In genomic region chrX:10889955-10890617, dm6 we compare ENCODE assay signal across 3 fruit fly cellular contexts.
TF ChIP-seq lines count a peak whose summit lies in the region.

No protein-coding gene starts in this region.

TF ChIP-seq in whole organism, adult, 20 proteins besides CTCF, POLR2A, EP300 and RAD21:
- TF ChIP-seq cic (GFP tag; optimal IDR thresholded peaks at IDR 0.05; lab: Kevin White, UChicago) (no peak), tj (GFP tag; optimal IDR thresholded peaks at IDR 0.05; lab: Kevin White, UChicago) (no peak), toe (GFP tag; optimal IDR thresholded peaks at IDR 0.05; lab: Kevin White, UChicago) (no peak), CG14711 (tag; optimal IDR thresholded peaks at IDR 0.05; lab: Kevin White, UChicago) (peak; percentile 9), bab1 (GFP tag; optimal IDR thresholded peaks at IDR 0.05; lab: Kevin White, UChicago) (peak; percentile 49), Mnt (GFP tag; optimal IDR thresholded peaks at IDR 0.05; lab: Kevin White, UChicago) (peak; percentile 25), pad (GFP tag; optimal IDR thresholded peaks at IDR 0.05; lab: Kevin White, UChicago) (no peak), CG1620 (GFP tag; optimal IDR thresholded peaks at IDR 0.05; lab: Kevin White, UChicago) (no peak), CG7101 (tag; optimal IDR thresholded peaks at IDR 0.05; lab: Kevin White, UChicago) (peak; percentile 7)

TF ChIP-seq in whole organism, prepupa, 60 proteins besides CTCF, POLR2A, EP300 and RAD21:
- TF ChIP-seq Eip78C (GFP tag; lab: Kevin White, UChicago) (peak; percentile 60), svp (GFP tag; lab: Kevin White, UChicago) (peak; percentile 97), vri (GFP tag; optimal IDR thresholded peaks at IDR 0.05; lab: Kevin White, UChicago) (peak; percentile 3), Met (GFP tag; optimal IDR thresholded peaks at IDR 0.05; lab: Kevin White, UChicago) (peak; percentile 8), topi (GFP tag; optimal IDR thresholded peaks at IDR 0.05; lab: Kevin White, UChicago) (peak; percentile 12), spab (GFP tag; optimal IDR thresholded peaks at IDR 0.05; lab: Kevin White, UChicago) (no peak), esn (GFP tag; optimal IDR thresholded peaks at IDR 0.05; lab: Kevin White, UChicago) (peak; percentile 14), CG4318 (GFP tag; optimal IDR thresholded peaks at IDR 0.05; lab: Kevin White, UChicago) (no peak)

TF ChIP-seq in whole organism, wandering third instar larva, 38 proteins besides CTCF, POLR2A, EP300 and RAD21:
- TF ChIP-seq Hr83 (GFP tag; optimal IDR thresholded peaks at IDR 0.05; lab: Kevin White, UChicago; ENCODE audit: poor library complexity, severe bottlenecking) = no peak
- no peak for TF ChIP-seq Hnf4 (GFP tag; optimal IDR thresholded peaks at IDR 0.05; lab: Kevin White, UChicago)
- no peak for TF ChIP-seq Abd-B (GFP tag; optimal IDR thresholded peaks at IDR 0.05; lab: Kevin White, UChicago)
- TF ChIP-seq Myc (optimal IDR thresholded peaks at IDR 0.05; lab: Kevin White, UChicago) = no peak
- TF ChIP-seq CG32264 (GFP tag; optimal IDR thresholded peaks at IDR 0.05; lab: Kevin White, UChicago) = no peak
- no peak for TF ChIP-seq dsf (GFP tag; optimal IDR thresholded peaks at IDR 0.05; lab: Kevin White, UChicago; ENCODE audit: borderline replicate concordance)
- TF ChIP-seq dl (GFP tag; optimal IDR thresholded peaks at IDR 0.05; lab: Kevin White, UChicago; ENCODE audit: insufficient read depth in 1 of 2, partially characterized antibody in 2 of 2) = no peak
- TF ChIP-seq psq (GFP tag; optimal IDR thresholded peaks at IDR 0.05; lab: Kevin White, UChicago) = no peak
- peak; percentile 35 for TF ChIP-seq ey (GFP tag; optimal IDR thresholded peaks at IDR 0.05; lab: Kevin White, UChicago)
- no peak for TF ChIP-seq Sp1 (GFP tag; optimal IDR thresholded peaks at IDR 0.05; lab: Kevin White, UChicago)
- no peak for TF ChIP-seq Jra (GFP tag; optimal IDR thresholded peaks at IDR 0.05; lab: Kevin White, UChicago)
- peak; percentile 53 for TF ChIP-seq rgr (GFP tag; optimal IDR thresholded peaks at IDR 0.05; lab: Kevin White, UChicago)
- peak in 1 of 2 experiments; percentile 34 for TF ChIP-seq foxo (GFP tag; optimal IDR thresholded peaks at IDR 0.05; lab: Kevin White, UChicago)
- no peak for TF ChIP-seq sv (GFP tag; optimal IDR thresholded peaks at IDR 0.05; lab: Kevin White, UChicago)
- no peak for TF ChIP-seq CG9705 (GFP tag; optimal IDR thresholded peaks at IDR 0.05; lab: Kevin White, UChicago)
- no peak for TF ChIP-seq tai (GFP tag; optimal IDR thresholded peaks at IDR 0.05; lab: Kevin White, UChicago)
- no peak for TF ChIP-seq Mio (GFP tag; optimal IDR thresholded peaks at IDR 0.05; lab: Kevin White, UChicago)
- no peak for TF ChIP-seq brk (GFP tag; optimal IDR thresholded peaks at IDR 0.05; lab: Kevin White, UChicago)
- TF ChIP-seq Hr78 (GFP tag; optimal IDR thresholded peaks at IDR 0.05; lab: Kevin White, UChicago) = no peak
- peak; percentile 34 for TF ChIP-seq fru (GFP tag; optimal IDR thresholded peaks at IDR 0.05; lab: Kevin White, UChicago)
- no peak for TF ChIP-seq Vsx2 (GFP tag; optimal IDR thresholded peaks at IDR 0.05; lab: Kevin White, UChicago; ENCODE audit: partially characterized antibody)
- TF ChIP-seq br (GFP tag; optimal IDR thresholded peaks at IDR 0.05; lab: Kevin White, UChicago) = no peak
- no peak for TF ChIP-seq woc (GFP tag; optimal IDR thresholded peaks at IDR 0.05; lab: Kevin White, UChicago)
- no peak for TF ChIP-seq usp (GFP tag; optimal IDR thresholded peaks at IDR 0.05; lab: Kevin White, UChicago)
- peak; percentile 17 for TF ChIP-seq h (GFP tag; optimal IDR thresholded peaks at IDR 0.05; lab: Kevin White, UChicago)
- TF ChIP-seq Dif (GFP tag; optimal IDR thresholded peaks at IDR 0.05; lab: Kevin White, UChicago; ENCODE audit: partially characterized antibody) = no peak
- TF ChIP-seq CrebA (GFP tag; optimal IDR thresholded peaks at IDR 0.05; lab: Kevin White, UChicago; ENCODE audit: borderline replicate concordance) = no peak
- no peak for TF ChIP-seq dmrt93B (GFP tag; optimal IDR thresholded peaks at IDR 0.05; lab: Kevin White, UChicago)
- TF ChIP-seq Rel (GFP tag; optimal IDR thresholded peaks at IDR 0.05; lab: Kevin White, UChicago) = no peak
- peak; percentile 96 for TF ChIP-seq Rel (tag; optimal IDR thresholded peaks at IDR 0.05; lab: Kevin White, UChicago)
- peak; percentile 26 for TF ChIP-seq OdsH (GFP tag; optimal IDR thresholded peaks at IDR 0.05; lab: Kevin White, UChicago)
TF ChIP-seq in whole organism, wandering third instar larva: peak in this region for 7.
